Fruit fly (Drosophila melanogaster): ENCODE data around the gene Wnt5.

- TF ChIP-seq usp (GFP tag; optimal IDR thresholded peaks at IDR 0.05) (no peak), psq (optimal IDR thresholded peaks at IDR 0.05) (no peak), CG8478 (optimal IDR thresholded peaks at IDR 0.05) (no peak)
Observed at dm6 chrX:18509430-18509829, 4.2 kb upstream of the Wnt5 start.
